Fruit fly (Drosophila melanogaster) whole organism, adult: ENCODE measurements around the gene ND-MNLL.
A peak's percentile ranks its signal among the peaks of the same experiment; 100 is the strongest.

Source experiments
- CG11617 ChIP-seq: fragments of 200-800 bp; sonication (Bioruptor generic); optimal IDR thresholded peaks from 2 replicates; lab custom pipeline; 2017; ENCODE audit warnings: mild to moderate bottlenecking, missing biosample characterization, missing genetic modification reagents, missing genetic modification characterization
- CG12768 ChIP-seq: fragments of 200-800 bp; sonication (Bioruptor generic); optimal IDR thresholded peaks from 2 replicates; lab custom pipeline; 2017; ENCODE audit warnings: missing biosample characterization, missing genetic modification characterization, mild to moderate bottlenecking, moderate library complexity, missing genetic modification reagents
- CG14711 ChIP-seq: fragments of 200-800 bp; sonication (Bioruptor generic); optimal IDR thresholded peaks from 2 replicates; lab custom pipeline; 2018; ENCODE audit warnings: missing biosample characterization, mild to moderate bottlenecking, missing genetic modification characterization, moderate library complexity
- CG1620 ChIP-seq: fragments of 200-800 bp; sonication (Bioruptor generic); optimal IDR thresholded peaks from 2 replicates; lab custom pipeline; 2016; ENCODE audit warnings: missing biosample characterization, missing genetic modification characterization
- CG33017 ChIP-seq: fragments of 200-800 bp; sonication (Bioruptor generic); optimal IDR thresholded peaks from 2 replicates; lab custom pipeline; 2018; ENCODE audit warnings: missing biosample characterization, mild to moderate bottlenecking, missing genetic modification characterization, moderate library complexity
- CG5204 ChIP-seq: fragments of 200-800 bp; sonication (Bioruptor generic); optimal IDR thresholded peaks from 2 replicates; lab custom pipeline; 2016; ENCODE audit warnings: missing biosample characterization, missing genetic modification characterization
- CG7045 ChIP-seq: fragments of 200-800 bp; sonication (Bioruptor generic); optimal IDR thresholded peaks from 2 replicates; lab custom pipeline; 2017; ENCODE audit warnings: missing biosample characterization, mild to moderate bottlenecking, missing genetic modification characterization
- CG7101 ChIP-seq: fragments of 200-800 bp; sonication (Bioruptor generic); optimal IDR thresholded peaks from 2 replicates; lab custom pipeline; 2018; ENCODE audit warnings: missing biosample characterization, mild to moderate bottlenecking, missing genetic modification characterization, moderate library complexity
- Clk ChIP-seq: fragments of 200-800 bp; sonication (Bioruptor generic); optimal IDR thresholded peaks from 2 replicates; lab custom pipeline; 2017; ENCODE audit warnings: missing biosample characterization, missing genetic modification characterization
- Crg-1 ChIP-seq: fragments of 200-800 bp; sonication (Bioruptor generic); optimal IDR thresholded peaks from 2 replicates; lab custom pipeline; 2016; ENCODE audit warnings: missing biosample characterization, missing genetic modification characterization
- Hr96 ChIP-seq: fragments of 200-800 bp; sonication (Bioruptor generic); optimal IDR thresholded peaks from 2 replicates; lab custom pipeline; 2016; ENCODE audit warnings: missing biosample characterization, missing genetic modification characterization
- Mnt ChIP-seq: fragments of 200-800 bp; sonication (Bioruptor generic); optimal IDR thresholded peaks from 2 replicates; lab custom pipeline; 2016; ENCODE audit warnings: missing biosample characterization, mild to moderate bottlenecking, missing genetic modification characterization
- bab1 ChIP-seq: fragments of 200-800 bp; sonication (Bioruptor generic); optimal IDR thresholded peaks from 3 replicates; lab custom pipeline; 2019; ENCODE audit warnings: missing biosample characterization, mild to moderate bottlenecking, missing genetic modification characterization, moderate library complexity
- cic ChIP-seq: fragments of 200-800 bp; sonication (Bioruptor generic); optimal IDR thresholded peaks from 2 replicates; lab custom pipeline; 2017; ENCODE audit warnings: missing biosample characterization, mild to moderate bottlenecking, missing genetic modification characterization, moderate library complexity
- cnc ChIP-seq, 2 experiments: fragments of >200 bp; optimal IDR thresholded peaks; 2 replicates each; lab custom pipeline; 2017
- kay ChIP-seq: fragments of 200-800 bp; sonication (Bioruptor generic); peaks from one replicate; lab custom pipeline; 2016; ENCODE audit warnings: missing biosample characterization, missing genetic modification characterization, borderline replicate concordance
- ovo ChIP-seq: fragments of 200-800 bp; sonication (Bioruptor generic); optimal IDR thresholded peaks from 2 replicates; lab custom pipeline; 2016; ENCODE audit warnings: missing biosample characterization, missing genetic modification characterization
- pad ChIP-seq: fragments of 200-800 bp; sonication (Bioruptor generic); optimal IDR thresholded peaks from 3 replicates; lab custom pipeline; 2017; ENCODE audit warnings: missing biosample characterization, missing genetic modification characterization, mild to moderate bottlenecking, moderate library complexity, missing genetic modification reagents
- tj ChIP-seq: fragments of 200-800 bp; sonication (Bioruptor generic); optimal IDR thresholded peaks from 3 replicates; lab custom pipeline; 2017; ENCODE audit warnings: missing biosample characterization, mild to moderate bottlenecking, missing genetic modification characterization, moderate library complexity
- toe ChIP-seq: fragments of 200-800 bp; sonication (Bioruptor generic); optimal IDR thresholded peaks from 2 replicates; lab custom pipeline; 2016; ENCODE audit warnings: missing biosample characterization, missing genetic modification characterization

ND-MNLL gene

dm6 chrX:7934679-7935078, 41.1 kb upstream of the ND-MNLL start, which contains the start of gene RpS14b:
TSS of gene RpS14b (plus strand) at chrX:7934898.
- TF ChIP-seq bab1: peak; percentile 94
- peak; percentile 73 for TF ChIP-seq pad (GFP tag; lab: Kevin White, UChicago)
- TF ChIP-seq ovo (GFP tag; lab: Kevin White, UChicago): peak; percentile 89
- peak; percentile 7 for TF ChIP-seq cic (GFP tag; lab: Kevin White, UChicago)
- TF ChIP-seq CG5204 (GFP tag; lab: Kevin White, UChicago): no peak
- TF ChIP-seq Mnt (GFP tag; lab: Kevin White, UChicago): peak; percentile 94
- TF ChIP-seq CG7045 (GFP tag; lab: Kevin White, UChicago): peak; percentile 44
- no peak for TF ChIP-seq cnc (optimal IDR thresholded peaks at IDR 0.05; lab: Kevin White, UChicago)
- TF ChIP-seq CG12768 (GFP tag; lab: Kevin White, UChicago): peak; percentile 57
- peak; percentile 83 for TF ChIP-seq Crg-1 (GFP tag; lab: Kevin White, UChicago)
- TF ChIP-seq Hr96 (GFP tag; lab: Kevin White, UChicago): peak; percentile 88
- peak; percentile 24 for TF ChIP-seq toe
- peak; percentile 78 for TF ChIP-seq tj (GFP tag; lab: Kevin White, UChicago)
- TF ChIP-seq CG1620: peak; percentile 89
- peak; percentile 88 for TF ChIP-seq CG7101 (tag; lab: Kevin White, UChicago)
- peak; percentile 37 for TF ChIP-seq CG33017 (tag; lab: Kevin White, UChicago)
- peak; percentile 94 for TF ChIP-seq CG11617 (GFP tag; lab: Kevin White, UChicago)
- TF ChIP-seq CG14711 (tag; lab: Kevin White, UChicago): peak; percentile 75
- no peak for TF ChIP-seq kay (GFP tag; lab: Kevin White, UChicago)
- TF ChIP-seq Clk (GFP tag; lab: Kevin White, UChicago): no peak

DNA sequence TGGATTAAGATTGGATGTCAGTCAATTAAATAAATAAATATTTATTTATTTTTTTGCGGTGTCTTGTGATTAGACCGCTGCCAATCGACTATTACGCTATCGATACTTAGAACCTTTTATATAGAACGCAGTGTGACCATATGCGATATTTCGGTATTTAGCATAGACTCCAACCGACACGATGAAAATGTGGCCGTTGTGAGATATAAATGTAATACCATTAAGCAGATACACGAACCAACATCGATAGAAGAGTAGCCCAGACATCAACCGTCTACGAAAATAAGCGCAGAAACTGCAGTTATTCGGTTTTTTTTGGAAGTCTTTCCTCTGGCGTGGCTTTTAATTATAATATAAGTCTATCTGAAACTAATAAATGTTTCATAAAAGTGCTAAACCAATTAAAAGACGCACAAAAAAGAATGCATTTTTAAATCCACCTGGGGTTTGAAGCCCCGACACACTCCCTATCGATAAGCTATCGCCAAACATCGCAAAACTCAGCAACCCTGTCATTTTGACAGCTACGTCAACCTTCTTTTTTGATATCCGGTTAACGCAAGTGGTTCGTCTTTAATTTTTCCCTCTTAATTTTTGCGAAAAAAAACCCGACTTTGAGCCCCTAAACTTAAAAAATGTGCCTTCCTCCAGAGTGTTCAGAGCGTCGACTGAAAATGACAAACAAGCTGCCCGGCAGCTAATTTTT, 39.8 kb upstream of the ND-MNLL start, which contains the start of the genes Dhdds and RpS14a:
Dhdds (minus strand) TSS at position 142 of the 706 bp plus-strand sequence.
RpS14a (plus strand) TSS at position 533 of the 706 bp plus-strand sequence.
- TF ChIP-seq CG11617 (GFP tag; lab: Kevin White, UChicago): peak; percentile 91
- peak; percentile 43 for TF ChIP-seq bab1
- TF ChIP-seq CG7045 (GFP tag; lab: Kevin White, UChicago): peak; percentile 24
- TF ChIP-seq CG12768 (GFP tag; lab: Kevin White, UChicago): no peak
- TF ChIP-seq tj (GFP tag; lab: Kevin White, UChicago): peak; percentile 66
- TF ChIP-seq CG33017 (tag; lab: Kevin White, UChicago): no peak
- TF ChIP-seq CG1620: peak; percentile 64
- peak; percentile 77 for TF ChIP-seq ovo (GFP tag; lab: Kevin White, UChicago)
- no peak for TF ChIP-seq Hr96 (GFP tag; lab: Kevin White, UChicago)
- peak; percentile 77 for TF ChIP-seq CG7101 (tag; lab: Kevin White, UChicago)
- TF ChIP-seq toe: no peak
- no peak for TF ChIP-seq CG5204 (GFP tag; lab: Kevin White, UChicago)
- no peak for TF ChIP-seq cnc (optimal IDR thresholded peaks at IDR 0.05; lab: Kevin White, UChicago)
- no peak for TF ChIP-seq cic (GFP tag; lab: Kevin White, UChicago)
- no peak for TF ChIP-seq kay (GFP tag; lab: Kevin White, UChicago)
- peak; percentile 96 for TF ChIP-seq CG14711 (tag; lab: Kevin White, UChicago)
- no peak for TF ChIP-seq Clk (GFP tag; lab: Kevin White, UChicago)
- TF ChIP-seq Crg-1 (GFP tag; lab: Kevin White, UChicago): peak; percentile 84
- TF ChIP-seq Mnt (GFP tag; lab: Kevin White, UChicago): peak; percentile 81
- TF ChIP-seq pad (GFP tag; lab: Kevin White, UChicago): peak; percentile 66

dm6 chrX:7931028-7931549, 37.5 kb upstream of the ND-MNLL start, which contains the start of gene mahe:
TSS of gene mahe (minus strand) at chrX:7931382.
- TF ChIP-seq ovo (GFP tag; lab: Kevin White, UChicago) (no peak), Mnt (GFP tag; lab: Kevin White, UChicago) (peak; percentile 72), CG1620 (no peak), bab1 (peak; percentile 55), pad (GFP tag; lab: Kevin White, UChicago) (no peak), tj (GFP tag; lab: Kevin White, UChicago) (peak; percentile 75), CG7045 (GFP tag; lab: Kevin White, UChicago) (no peak), CG7101 (tag; lab: Kevin White, UChicago) (peak; percentile 26), CG14711 (tag; lab: Kevin White, UChicago) (peak; percentile 35)

- TF ChIP-seq tj (GFP tag; lab: Kevin White, UChicago) (peak; percentile 8), CG7101 (tag; lab: Kevin White, UChicago) (peak; percentile 19), pad (GFP tag; lab: Kevin White, UChicago) (peak; percentile 25), Clk (GFP tag; lab: Kevin White, UChicago) (no peak), CG12768 (GFP tag; lab: Kevin White, UChicago) (peak; percentile 6), cic (GFP tag; lab: Kevin White, UChicago) (no peak)
These were observed 36.8 kb upstream of the ND-MNLL start for dm6 chrX:7930236-7931027.

dm6 chrX:7924913-7925312, 31.3 kb upstream of the ND-MNLL start:
- TF ChIP-seq cic (GFP tag; lab: Kevin White, UChicago): no peak
- no peak for TF ChIP-seq CG5204 (GFP tag; lab: Kevin White, UChicago)
- no peak for TF ChIP-seq cnc (optimal IDR thresholded peaks at IDR 0.05; lab: Kevin White, UChicago)
- TF ChIP-seq Clk (GFP tag; lab: Kevin White, UChicago): no peak
- no peak for TF ChIP-seq Mnt (GFP tag; lab: Kevin White, UChicago)
- no peak for TF ChIP-seq CG33017 (tag; lab: Kevin White, UChicago)
